Fruit fly (Drosophila melanogaster) S2 (cell line): ENCODE measurements around the gene CG5104.

Experiments
- CG8478 ChIP-seq: fragments of >200 bp; optimal IDR thresholded peaks from 2 replicates; lab custom pipeline; 2018
- CTCF ChIP-seq, 2 experiments: fragments of >200 bp; optimal IDR thresholded peaks; 2 replicates each; lab custom pipeline; 2018

DNA sequence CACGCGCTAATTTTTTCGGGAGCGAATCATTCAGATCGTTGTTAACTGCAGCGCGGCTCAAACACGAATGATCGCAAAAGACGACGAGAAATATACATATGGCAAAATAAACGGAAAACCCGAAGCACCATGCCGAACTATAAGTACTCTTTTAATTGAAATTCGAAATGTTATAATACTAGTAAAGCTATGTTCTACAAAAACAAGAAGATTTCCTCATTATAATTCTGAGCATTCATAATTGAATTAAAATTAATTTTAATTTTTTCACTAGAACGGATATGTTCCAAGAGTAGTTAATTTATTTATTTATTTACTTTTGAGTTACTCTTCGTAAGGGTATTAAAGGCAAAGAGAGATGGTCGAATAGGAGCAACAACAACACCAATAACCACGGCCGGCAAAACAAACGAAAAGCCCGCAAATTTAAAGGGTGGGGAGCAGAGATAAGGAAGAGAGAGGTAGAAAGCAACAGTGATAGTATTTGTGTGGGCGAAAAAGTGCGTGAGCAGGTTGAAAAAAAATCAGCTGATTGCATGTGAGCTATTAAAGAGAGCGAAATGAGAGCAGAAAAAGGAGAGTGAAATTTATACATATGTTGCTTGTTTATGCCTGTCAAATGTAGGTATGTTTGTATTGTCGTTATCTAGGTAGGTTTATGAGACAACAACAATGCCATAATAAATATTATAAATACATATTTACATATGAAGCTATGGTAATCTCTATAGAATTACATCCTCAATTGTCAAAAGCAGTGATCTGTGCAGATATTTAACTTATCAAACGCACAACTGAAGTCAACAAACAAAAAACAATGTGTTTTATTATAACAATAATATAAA, 27.2 kb upstream of the CG5104 start:
- no peak for TF ChIP-seq CTCF (optimal IDR thresholded peaks at IDR 0.05; lab: Kevin White, UChicago)
- TF ChIP-seq CG8478 = no peak
